Fruit fly (Drosophila melanogaster): Measurements from ENCODE around the gene CG11885.
A peak's percentile ranks its signal among the peaks of the same experiment; 100 is the strongest.

CG11885 gene

dm6 chr2L:430820-431628 is 9.8 kb upstream of the CG11885 start, which contains the start of gene ex (continued):
- no peak for TF ChIP-seq Scr (GFP tag; IDR thresholded peaks at IDR 0.05; ENCODE audit: partially characterized antibody)
- TF ChIP-seq CG14860 (GFP tag; IDR thresholded peaks at IDR 0.05; ENCODE audit: partially characterized antibody), result no peak
- TF ChIP-seq CG1602 (GFP tag; optimal IDR thresholded peaks at IDR 0.05), result no peak
- TF ChIP-seq toy (GFP tag; IDR thresholded peaks at IDR 0.05), result no peak
- TF ChIP-seq CG11247 (GFP tag; IDR thresholded peaks at IDR 0.05), result no peak
- no peak for TF ChIP-seq dati (GFP tag; IDR thresholded peaks at IDR 0.05)
- TF ChIP-seq Dad (GFP tag; optimal IDR thresholded peaks at IDR 0.05), result no peak
- no peak; the same call in 2 of the 3 replicates for TF ChIP-seq row (GFP tag; IDR thresholded peaks at IDR 0.05)
- TF ChIP-seq tll (GFP tag; optimal IDR thresholded peaks at IDR 0.05), result no peak
- TF ChIP-seq CG2712 (tag; optimal IDR thresholded peaks at IDR 0.05), result peak; percentile 50
- peak; percentile 50 for TF ChIP-seq shn (GFP tag; optimal IDR thresholded peaks at IDR 0.05)
- TF ChIP-seq pb (GFP tag; optimal IDR thresholded peaks at IDR 0.05), result peak; percentile 30
- TF ChIP-seq bowl (GFP tag; IDR thresholded peaks at IDR 0.05), result peak; percentile 55; the same call in 1 of the 2 replicates
- TF ChIP-seq ssp (GFP tag; IDR thresholded peaks at IDR 0.05), result no peak
- no peak for TF ChIP-seq H15 (GFP tag; IDR thresholded peaks at IDR 0.05)
- no peak for TF ChIP-seq nerfin-2 (GFP tag; IDR thresholded peaks at IDR 0.05; ENCODE audit: partially characterized antibody)
- TF ChIP-seq CG30403 (GFP tag; optimal IDR thresholded peaks at IDR 0.05), result no peak
- peak; percentile 66 for TF ChIP-seq pfk (GFP tag; optimal IDR thresholded peaks at IDR 0.05)
- TF ChIP-seq sob (GFP tag; IDR thresholded peaks at IDR 0.05), result peak; percentile 72; the same call in 1 of the 2 replicates
- TF ChIP-seq CG42726 (GFP tag; IDR thresholded peaks at IDR 0.05; ENCODE audit: partially characterized antibody), result peak; percentile 38; the same call in 1 of the 2 replicates
- no peak for TF ChIP-seq trh (GFP tag; optimal IDR thresholded peaks at IDR 0.05)
- peak; percentile 76 for TF ChIP-seq psq (GFP tag; optimal IDR thresholded peaks at IDR 0.05)
- no peak for TF ChIP-seq CG13775 (GFP tag; optimal IDR thresholded peaks at IDR 0.05)
- TF ChIP-seq CG12071 (GFP tag; optimal IDR thresholded peaks at IDR 0.05), result peak; percentile 87
- peak; percentile 81 for TF ChIP-seq CG12219 (GFP tag; optimal IDR thresholded peaks at IDR 0.05)
- no peak for TF ChIP-seq CG9797 (GFP tag; optimal IDR thresholded peaks at IDR 0.05)
- TF ChIP-seq knrl (GFP tag; IDR thresholded peaks at IDR 0.05; ENCODE audit: partially characterized antibody), result no peak
- TF ChIP-seq CG9932 (GFP tag; IDR thresholded peaks at IDR 0.05), result no peak
- no peak for TF ChIP-seq az2 (GFP tag; optimal IDR thresholded peaks at IDR 0.05)
- no peak for TF ChIP-seq Hr39 (optimal IDR thresholded peaks at IDR 0.05)
- peak; percentile 65 for TF ChIP-seq CG13424 (tag; optimal IDR thresholded peaks at IDR 0.05)
- peak; percentile 44 for TF ChIP-seq CG2116 (GFP tag; optimal IDR thresholded peaks at IDR 0.05)
- peak; percentile 79 for TF ChIP-seq CG17359 (tag; optimal IDR thresholded peaks at IDR 0.05)
- TF ChIP-seq unc-4 (GFP tag; IDR thresholded peaks at IDR 0.05; ENCODE audit: partially characterized antibody), result no peak
- TF ChIP-seq org-1 (GFP tag; optimal IDR thresholded peaks at IDR 0.05), result peak; percentile 31
- peak; percentile 31 for TF ChIP-seq Mes4 (GFP tag; optimal IDR thresholded peaks at IDR 0.05)
- no peak for TF ChIP-seq CG9609 (GFP tag; optimal IDR thresholded peaks at IDR 0.05)
- peak; percentile 35 for TF ChIP-seq YL-1 (GFP tag; optimal IDR thresholded peaks at IDR 0.05)
- peak; percentile 17 for TF ChIP-seq zf30C (GFP tag; optimal IDR thresholded peaks at IDR 0.05)
- TF ChIP-seq Oli (tag; optimal IDR thresholded peaks at IDR 0.05), result no peak
- peak; percentile 26 for TF ChIP-seq run (tag; optimal IDR thresholded peaks at IDR 0.05)
- TF ChIP-seq CG18476 (GFP tag; optimal IDR thresholded peaks at IDR 0.05), result no peak
- TF ChIP-seq prd (optimal IDR thresholded peaks at IDR 0.05), result no peak
- no peak for TF ChIP-seq prd (GFP tag; IDR thresholded peaks at IDR 0.05)
- TF ChIP-seq CG7357 (GFP tag; IDR thresholded peaks at IDR 0.05), result no peak
- no peak for TF ChIP-seq Max (GFP tag; optimal IDR thresholded peaks at IDR 0.05)
- TF ChIP-seq CG17186 (GFP tag; optimal IDR thresholded peaks at IDR 0.05), result peak; percentile 51
- no peak for TF ChIP-seq lov (optimal IDR thresholded peaks at IDR 0.05)
- TF ChIP-seq lov (GFP tag; IDR thresholded peaks at IDR 0.05), result peak; percentile 52; the same call in 1 of the 3 replicates
- TF ChIP-seq CG12104 (GFP tag; optimal IDR thresholded peaks at IDR 0.05), result peak; percentile 55

Data from whole organism, embryonic.